Worm (Caenorhabditis elegans) whole organism, mixed stage, embryonic: ENCODE results near the gene ugt-45.

Experiments
- M03D4.4 ChIP-seq: sonication (generic microtip); optimal IDR thresholded peaks from 2 replicates; lab custom pipeline; 2017; ENCODE audit warnings: mild to moderate bottlenecking, missing genetic modification characterization, missing compliant biosample characterization
- bed-3 ChIP-seq: fragments of 200-800 bp; sonication (Bioruptor generic); optimal IDR thresholded peaks from 3 replicates; lab custom pipeline; 2018; ENCODE audit warnings: mild to moderate bottlenecking, missing genetic modification characterization, moderate library complexity, missing compliant biosample characterization
- ces-1 ChIP-seq: fragments of 150-350 bp; optimal IDR thresholded peaks from 2 replicates; lab custom pipeline; 2014; ENCODE audit warnings: missing biosample characterization, missing genetic modification reagents, missing genetic modification characterization
- cnd-1 ChIP-seq: fragments of 200-800 bp; sonication (Bioruptor generic); optimal IDR thresholded peaks from 2 replicates; lab custom pipeline; 2018; ENCODE audit warnings: mild to moderate bottlenecking, missing genetic modification characterization, missing compliant biosample characterization
- elt-1 ChIP-seq: sonication (generic microtip); optimal IDR thresholded peaks from 2 replicates; lab custom pipeline; 2017; ENCODE audit warnings: missing genetic modification characterization, mild to moderate bottlenecking, missing compliant biosample characterization, antibody characterized with exemption, moderate library complexity, borderline replicate concordance; ENCODE audit not compliant: insufficient read depth
- lsy-2 ChIP-seq: fragments of 150-350 bp; optimal IDR thresholded peaks from 2 replicates; lab custom pipeline; 2014; ENCODE audit warnings: missing biosample characterization, missing genetic modification characterization
- nhr-12 ChIP-seq: fragments of 150-350 bp; optimal IDR thresholded peaks from 2 replicates; lab custom pipeline; 2014; ENCODE audit warnings: missing biosample characterization, missing genetic modification characterization
- nhr-76 ChIP-seq: sonication (generic microtip); optimal IDR thresholded peaks from 2 replicates; lab custom pipeline; 2017; ENCODE audit warnings: missing biosample characterization, missing genetic modification characterization
- snpc-4 ChIP-seq: fragments of 150-350 bp; optimal IDR thresholded peaks from 2 replicates; lab custom pipeline; 2014; ENCODE audit warnings: missing biosample characterization, missing genetic modification characterization
- sptf-1 ChIP-seq: sonication (generic microtip); optimal IDR thresholded peaks from 2 replicates; lab custom pipeline; 2017; ENCODE audit warnings: mild to moderate bottlenecking, missing genetic modification characterization, moderate library complexity, missing compliant biosample characterization
- unc-62 ChIP-seq: fragments of 150-350 bp; optimal IDR thresholded peaks from 2 replicates; lab custom pipeline; 2014; ENCODE audit warnings: missing biosample characterization, missing genetic modification reagents, missing genetic modification characterization
- ztf-11 ChIP-seq: fragments of 150-350 bp; optimal IDR thresholded peaks from 2 replicates; lab custom pipeline; 2014; ENCODE audit warnings: missing biosample characterization, missing genetic modification characterization

ce11 chrIV:3740830-3741477 lies 9.9 kb downstream of the ugt-45 start, which contains the start of gene nape-1:
- TF ChIP-seq lsy-2 = no peak
- TF ChIP-seq M03D4.4 (tag; lab: Kevin White, UChicago) = no peak
- no peak for TF ChIP-seq nhr-76 (tag; lab: Kevin White, UChicago)
- no peak for TF ChIP-seq bed-3 (GFP tag; lab: Kevin White, UChicago)
- no peak for TF ChIP-seq unc-62 (GFP tag; lab: Kevin White, UChicago)
- TF ChIP-seq snpc-4 (tag; lab: Kevin White, UChicago) = no peak
- TF ChIP-seq cnd-1 (tag; lab: Kevin White, UChicago) = no peak
- TF ChIP-seq elt-1 (tag; lab: Kevin White, UChicago) = no peak
- TF ChIP-seq ces-1 (GFP tag; lab: Kevin White, UChicago) = no peak
- TF ChIP-seq sptf-1 (tag; lab: Kevin White, UChicago) = no peak
- no peak for TF ChIP-seq ztf-11 (tag; lab: Kevin White, UChicago)
- TF ChIP-seq nhr-12 (tag; lab: Kevin White, UChicago) = no peak
